Worm (Caenorhabditis elegans) whole organism, midembryonic: ENCODE measurements around the gene R09H10.5.

Experiments used
- T22C8.4 ChIP-seq: fragments of 200-800 bp; sonication (Bioruptor generic); IDR thresholded peaks from 2 replicates; pipeline ENCODE4 v1.3.6; 2022; ENCODE audit warnings: missing genetic modification characterization, missing compliant biosample characterization
- cog-1 ChIP-seq: sonication (generic microtip); optimal IDR thresholded peaks from 2 replicates; lab custom pipeline; 2016; ENCODE audit warnings: missing genetic modification characterization, missing compliant biosample characterization
- flt-1 ChIP-seq: fragments of 200-800 bp; sonication (Bioruptor generic); IDR thresholded peaks from 2 replicates; pipeline ENCODE4 v1.3.6; 2022; ENCODE audit warnings: missing genetic modification characterization, missing compliant biosample characterization
- klf-2 ChIP-seq: fragments of 200-800 bp; sonication (Bioruptor generic); conservative IDR thresholded peaks from 2 replicates; pipeline ENCODE4 v1.3.6; 2022; ENCODE audit warnings: missing genetic modification reagents, missing genetic modification characterization, missing compliant biosample characterization
- med-1 ChIP-seq: sonication (generic microtip); optimal IDR thresholded peaks from 2 replicates; lab custom pipeline; 2017; ENCODE audit warnings: missing genetic modification characterization, mild to moderate bottlenecking, missing compliant biosample characterization, antibody characterized with exemption, missing genetic modification reagents; ENCODE audit not compliant: insufficient read depth
- ref-1 ChIP-seq: fragments of 200-800 bp; sonication (Bioruptor generic); conservative IDR thresholded peaks from 2 replicates; pipeline ENCODE4 v1.3.6; 2022; ENCODE audit warnings: missing genetic modification reagents, missing genetic modification characterization, missing compliant biosample characterization
- tab-1 ChIP-seq: fragments of 200-800 bp; sonication (Bioruptor generic); IDR thresholded peaks from 2 replicates; pipeline ENCODE4 v1.3.6; 2022; ENCODE audit warnings: missing genetic modification characterization, missing compliant biosample characterization
- ztf-23 ChIP-seq: fragments of 200-800 bp; sonication (Bioruptor generic); IDR thresholded peaks from 2 replicates; pipeline ENCODE4 v1.3.6; 2022; ENCODE audit warnings: missing genetic modification reagents, missing genetic modification characterization, missing compliant biosample characterization
- ztf-29 ChIP-seq: fragments of 200-800 bp; sonication (Bioruptor generic); IDR thresholded peaks from 2 replicates; pipeline ENCODE4 v1.3.6; 2022; ENCODE audit warnings: missing genetic modification reagents, missing genetic modification characterization, missing compliant biosample characterization

The R09H10.5 gene

ce11 chrIV:10599983-10600382 is 28.6 kb downstream of the R09H10.5 start, which contains the start of gene R09H10.1:
TSS of gene R09H10.1 (plus strand) at chrIV:10600283.
- TF ChIP-seq med-1 (GFP tag; lab: Kevin White, UChicago) (no peak), ref-1 (GFP tag; lab: Robert Waterston, UW) (no peak), ztf-23 (GFP tag; lab: Robert Waterston, UW) (no peak), ztf-29 (GFP tag; lab: Robert Waterston, UW) (no peak), flt-1 (no peak), tab-1 (GFP tag; lab: Robert Waterston, UW) (no peak), T22C8.4 (GFP tag; lab: Robert Waterston, UW) (no peak), klf-2 (GFP tag; lab: Robert Waterston, UW) (no peak), cog-1 (tag; lab: Kevin White, UChicago) (no peak)

ce11 chrIV:10596505-10596904 is 32.1 kb downstream of the R09H10.5 start, which contains the start of gene C43F9.11:
TSS of gene C43F9.11 (plus strand) at chrIV:10596805.
- TF ChIP-seq klf-2 (GFP tag; lab: Robert Waterston, UW) (no peak), med-1 (GFP tag; lab: Kevin White, UChicago) (no peak), ztf-23 (GFP tag; lab: Robert Waterston, UW) (no peak), tab-1 (GFP tag; lab: Robert Waterston, UW) (no peak), ref-1 (GFP tag; lab: Robert Waterston, UW) (no peak), ztf-29 (GFP tag; lab: Robert Waterston, UW) (no peak), T22C8.4 (GFP tag; lab: Robert Waterston, UW) (no peak), cog-1 (tag; lab: Kevin White, UChicago) (no peak), flt-1 (no peak)

- TF ChIP-seq ztf-23 (GFP tag; lab: Robert Waterston, UW) (no peak), klf-2 (GFP tag; lab: Robert Waterston, UW) (no peak), cog-1 (tag; lab: Kevin White, UChicago) (no peak)
These were observed 35.1 kb downstream of the R09H10.5 start, which contains the start of gene C43F9.7 for ce11 chrIV:10593570-10593969. TSS of gene C43F9.7 (minus strand) at chrIV:10593670.

ce11 chrIV:10590649-10591048 is 38.0 kb downstream of the R09H10.5 start, which contains the start of the genes C43F9.5 and nkb-2:
TSS of gene C43F9.5 (minus strand) at chrIV:10590749.
TSS of gene nkb-2 (plus strand) at chrIV:10590925.
- TF ChIP-seq T22C8.4 (GFP tag; lab: Robert Waterston, UW) (no peak), ztf-29 (GFP tag; lab: Robert Waterston, UW) (no peak), ztf-23 (GFP tag; lab: Robert Waterston, UW) (no peak), cog-1 (tag; lab: Kevin White, UChicago) (no peak), tab-1 (GFP tag; lab: Robert Waterston, UW) (no peak), med-1 (GFP tag; lab: Kevin White, UChicago) (no peak), flt-1 (no peak), ref-1 (GFP tag; lab: Robert Waterston, UW) (no peak), klf-2 (GFP tag; lab: Robert Waterston, UW) (no peak)

DNA sequence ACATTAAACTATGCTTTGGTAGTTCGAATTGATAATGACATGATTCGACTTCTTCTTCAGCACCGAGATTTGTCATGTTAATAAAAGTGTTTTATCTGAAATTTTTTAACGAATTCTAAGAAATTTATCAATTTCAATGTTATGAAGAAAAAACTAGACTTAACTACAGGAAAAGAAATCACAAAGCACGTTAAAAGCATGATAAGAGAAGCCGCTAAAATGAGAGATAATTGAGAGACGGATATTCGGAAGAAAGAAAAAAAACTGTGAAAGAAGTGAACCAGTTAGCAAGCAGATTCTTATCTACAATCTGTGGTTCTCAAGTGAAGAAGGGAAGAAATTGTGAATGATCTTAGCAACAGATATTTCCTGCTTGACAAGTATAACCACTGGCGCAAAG is 39.6 kb downstream of the R09H10.5 start, which contains the start of gene C43F9.4:
Gene C43F9.4, minus strand, starts transcription at position 101 of the 400 bp plus-strand sequence.
- TF ChIP-seq ztf-29 (GFP tag; lab: Robert Waterston, UW) (no peak), cog-1 (tag; lab: Kevin White, UChicago) (no peak), tab-1 (GFP tag; lab: Robert Waterston, UW) (no peak), T22C8.4 (GFP tag; lab: Robert Waterston, UW) (no peak), flt-1 (no peak), med-1 (GFP tag; lab: Kevin White, UChicago) (no peak), ref-1 (GFP tag; lab: Robert Waterston, UW) (no peak), ztf-23 (GFP tag; lab: Robert Waterston, UW) (no peak), klf-2 (GFP tag; lab: Robert Waterston, UW) (no peak)

- TF ChIP-seq flt-1 = no peak
- TF ChIP-seq ztf-23 (GFP tag; lab: Robert Waterston, UW) = no peak
- no peak for TF ChIP-seq ref-1 (GFP tag; lab: Robert Waterston, UW)
These were observed 44.4 kb downstream of the R09H10.5 start, which contains the start of gene oac-8 for ce11 chrIV:10584237-10584636. TSS of gene oac-8 (plus strand) at chrIV:10584537.

DNA sequence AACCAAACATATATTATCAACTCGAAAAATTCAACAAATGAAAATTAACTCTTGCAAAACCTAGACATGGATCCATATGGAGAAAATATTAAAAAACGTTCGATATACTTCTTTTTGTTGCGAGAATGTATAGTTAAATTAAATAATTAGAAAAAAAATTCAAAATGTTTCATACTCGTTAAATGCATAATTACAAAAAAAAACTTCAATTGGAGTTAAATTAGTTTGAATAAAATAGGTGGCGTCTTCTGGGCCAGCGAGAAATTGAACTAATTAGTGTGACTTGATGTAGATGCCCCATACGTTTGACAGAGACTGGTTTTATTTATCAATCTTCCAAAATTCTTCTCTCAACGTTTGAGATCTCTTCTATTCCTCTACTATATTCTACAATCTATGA is 50.3 kb downstream of the R09H10.5 start, which contains the start of gene lgc-43:
Gene lgc-43, plus strand, starts transcription at position 301 of the 400 bp plus-strand sequence.
- TF ChIP-seq med-1 (GFP tag; lab: Kevin White, UChicago) (no peak), ref-1 (GFP tag; lab: Robert Waterston, UW) (no peak), flt-1 (no peak), klf-2 (GFP tag; lab: Robert Waterston, UW) (no peak), cog-1 (tag; lab: Kevin White, UChicago) (no peak), tab-1 (GFP tag; lab: Robert Waterston, UW) (no peak), ztf-29 (GFP tag; lab: Robert Waterston, UW) (no peak), T22C8.4 (GFP tag; lab: Robert Waterston, UW) (no peak), ztf-23 (GFP tag; lab: Robert Waterston, UW) (no peak)

DNA sequence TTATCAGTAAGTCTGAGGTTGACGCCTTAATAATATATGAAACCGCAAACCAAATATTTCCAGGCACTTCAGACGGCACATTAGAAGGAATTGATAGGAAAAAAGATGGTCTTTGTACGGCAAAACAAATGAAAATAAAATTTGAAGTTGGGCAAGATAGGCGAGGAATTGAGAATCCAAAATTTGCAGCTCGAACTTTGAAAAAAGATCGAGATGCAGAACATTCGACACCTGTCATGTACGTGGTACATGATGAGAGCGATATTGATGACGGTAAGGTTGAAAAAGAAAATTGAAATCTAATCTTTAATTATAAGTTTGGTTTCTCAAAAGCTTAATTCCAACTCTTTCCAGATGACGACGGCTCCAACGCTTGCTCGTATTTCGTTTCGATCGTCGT is 51.0 kb downstream of the R09H10.5 start:
- no peak for TF ChIP-seq ref-1 (GFP tag; lab: Robert Waterston, UW)
- TF ChIP-seq ztf-29 (GFP tag; lab: Robert Waterston, UW) = no peak
- no peak for TF ChIP-seq med-1 (GFP tag; lab: Kevin White, UChicago)
- no peak for TF ChIP-seq klf-2 (GFP tag; lab: Robert Waterston, UW)
- TF ChIP-seq flt-1 = no peak
- no peak for TF ChIP-seq ztf-23 (GFP tag; lab: Robert Waterston, UW)
- no peak for TF ChIP-seq tab-1 (GFP tag; lab: Robert Waterston, UW)
- no peak for TF ChIP-seq cog-1 (tag; lab: Kevin White, UChicago)
- TF ChIP-seq T22C8.4 (GFP tag; lab: Robert Waterston, UW) = no peak

DNA sequence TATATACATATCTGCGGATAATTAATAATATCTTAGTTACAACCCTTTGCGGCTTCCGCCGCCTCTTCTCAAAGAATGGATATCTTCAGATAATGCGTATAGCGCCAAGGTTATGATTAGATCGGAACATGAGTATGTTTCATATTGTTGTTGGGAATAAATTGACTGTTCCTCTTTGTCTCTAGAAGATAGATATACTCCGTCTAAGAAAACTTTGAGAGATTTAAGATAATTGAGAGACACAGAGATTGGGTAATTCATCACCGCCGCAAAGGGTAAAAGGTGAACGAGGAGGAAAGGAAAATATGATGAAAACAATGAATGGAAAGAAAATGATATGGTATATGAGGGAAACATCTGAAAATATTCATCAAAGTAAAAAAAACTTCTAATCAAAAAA is 52.0 kb downstream of the R09H10.5 start:
- TF ChIP-seq T22C8.4 (GFP tag; lab: Robert Waterston, UW) (no peak), tab-1 (GFP tag; lab: Robert Waterston, UW) (no peak), ztf-29 (GFP tag; lab: Robert Waterston, UW) (no peak), flt-1 (no peak), med-1 (GFP tag; lab: Kevin White, UChicago) (no peak), cog-1 (tag; lab: Kevin White, UChicago) (no peak), ref-1 (GFP tag; lab: Robert Waterston, UW) (no peak), ztf-23 (GFP tag; lab: Robert Waterston, UW) (no peak), klf-2 (GFP tag; lab: Robert Waterston, UW) (no peak)
